Fruit fly (Drosophila melanogaster) whole organism, prepupa: ENCODE measurements around the gene AGO2.

Experiments used
- Blimp-1 ChIP-seq: fragments of 200-800 bp; sonication (Bioruptor generic); optimal IDR thresholded peaks from 3 replicates; lab custom pipeline; 2017; ENCODE audit warnings: missing biosample characterization, missing genetic modification characterization, mild to moderate bottlenecking, moderate library complexity, missing genetic modification reagents
- CG10631 ChIP-seq: fragments of 200-800 bp; sonication (Bioruptor generic); optimal IDR thresholded peaks from 2 replicates; lab custom pipeline; 2016; ENCODE audit warnings: missing biosample characterization, missing genetic modification characterization
- CG16779 ChIP-seq: fragments of 200-800 bp; sonication (Bioruptor generic); optimal IDR thresholded peaks from 3 replicates; lab custom pipeline; 2017; ENCODE audit warnings: missing biosample characterization, mild to moderate bottlenecking, missing genetic modification characterization
- Hr38 ChIP-seq: sonication (Bioruptor generic); optimal IDR thresholded peaks from 2 replicates; lab custom pipeline; 2016; ENCODE audit warnings: missing biosample characterization, missing genetic modification characterization
- Hr39 ChIP-seq: fragments of 200-800 bp; sonication (Bioruptor generic); optimal IDR thresholded peaks from 2 replicates; lab custom pipeline; 2016; ENCODE audit warnings: missing biosample characterization, missing genetic modification characterization
- OdsH ChIP-seq: fragments of 200-800 bp; sonication (Bioruptor generic); optimal IDR thresholded peaks from 3 replicates; lab custom pipeline; 2016; ENCODE audit warnings: missing biosample characterization, missing genetic modification characterization
- Sox102F ChIP-seq: fragments of 200-800 bp; sonication (Bioruptor generic); optimal IDR thresholded peaks from 2 replicates; lab custom pipeline; 2016; ENCODE audit warnings: missing biosample characterization, mild to moderate bottlenecking, missing genetic modification characterization

DNA sequence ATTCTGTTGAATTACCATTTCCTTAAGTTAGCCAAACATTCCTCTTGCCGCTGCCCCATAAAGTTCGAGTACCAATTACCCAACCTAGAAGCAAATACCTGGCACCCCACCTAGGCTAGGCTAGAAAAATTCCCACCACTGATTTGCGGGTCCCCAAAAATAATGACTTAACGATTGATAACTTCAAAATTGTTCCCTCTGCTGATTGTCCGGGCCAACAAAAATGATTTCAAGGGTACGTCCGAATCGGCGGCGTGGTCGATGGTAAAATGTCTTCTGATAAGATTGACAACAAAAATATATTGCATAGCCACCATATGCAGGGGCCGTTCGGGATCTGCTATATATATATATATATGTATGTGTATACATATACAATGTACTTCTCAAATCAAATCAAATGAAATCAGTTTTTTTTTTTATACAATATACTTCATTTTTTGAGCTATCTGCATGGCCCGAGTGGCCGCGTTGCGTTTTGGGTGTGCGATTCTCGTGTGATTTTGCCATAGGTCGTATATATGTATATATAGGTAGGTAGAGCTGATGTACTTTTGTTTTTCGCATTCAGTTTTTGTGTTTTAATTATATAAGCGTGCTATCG is 6.6 kb upstream of the AGO2 start:
- TF ChIP-seq Hr39 (GFP tag; lab: Kevin White, UChicago) (no peak), OdsH (GFP tag; lab: Kevin White, UChicago) (no peak), CG10631 (GFP tag; lab: Kevin White, UChicago) (no peak), Sox102F (GFP tag; lab: Kevin White, UChicago) (no peak), Hr38 (no peak), CG16779 (no peak), Blimp-1 (GFP tag; lab: Kevin White, UChicago) (no peak)
